Fruit fly (Drosophila melanogaster) S2 (cell line): Measurements from ENCODE around the gene CG5800.

Experiments used
- CG8478 ChIP-seq: fragments of >200 bp; optimal IDR thresholded peaks from 2 replicates; lab custom pipeline; 2018
- CTCF ChIP-seq, 2 experiments: fragments of >200 bp; optimal IDR thresholded peaks; 2 replicates each; lab custom pipeline; 2018

DNA sequence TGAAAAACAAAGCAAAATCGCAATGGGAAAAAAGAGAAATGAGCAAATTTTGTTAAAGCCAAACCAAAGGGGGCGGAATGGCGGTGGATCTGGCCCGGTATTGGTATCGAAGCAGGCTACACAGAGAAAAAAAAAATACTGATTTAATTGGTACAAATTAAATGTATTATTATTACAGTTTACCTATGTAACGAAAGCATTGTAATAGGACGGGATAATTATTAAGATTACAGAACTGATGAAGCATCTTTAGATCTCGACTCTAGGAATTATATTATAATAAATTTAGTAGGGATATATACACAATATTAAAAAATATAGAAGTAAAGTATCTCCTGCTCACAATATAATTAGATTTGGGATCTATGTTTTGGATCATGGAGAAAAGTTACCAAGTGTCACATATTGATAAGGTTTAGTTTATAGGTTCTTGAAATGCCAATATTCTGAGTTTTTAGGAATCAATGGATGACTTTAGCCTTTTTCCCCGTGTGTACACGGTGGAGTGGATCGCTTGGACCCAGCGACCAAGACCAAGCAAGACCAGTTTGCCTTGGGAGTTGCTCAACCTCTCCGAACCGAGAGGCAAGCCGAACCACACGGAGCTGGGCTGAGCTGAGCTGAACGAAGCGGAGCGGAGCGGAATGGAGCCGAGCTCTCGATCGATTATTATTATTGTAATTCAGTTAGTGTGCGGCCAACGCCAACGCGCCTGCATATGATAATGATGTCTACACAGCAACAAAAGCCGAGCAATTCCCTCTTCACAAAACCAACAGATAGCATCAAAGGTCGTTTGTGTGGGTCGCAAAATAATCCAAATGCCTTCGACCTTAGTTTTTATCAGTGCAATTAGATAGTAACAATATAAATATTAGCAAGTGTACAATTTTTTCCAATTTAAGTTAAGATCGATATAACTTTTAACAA, 43.8 kb downstream of the CG5800 start:
- no peak for TF ChIP-seq CTCF (optimal IDR thresholded peaks at IDR 0.05; lab: Kevin White, UChicago)
- TF ChIP-seq CG8478 = no peak
